Worm (Caenorhabditis elegans): Measurements from ENCODE around the gene srd-39.
A peak's percentile ranks its signal among the peaks of the same experiment; 100 is the strongest.

The srd-39 gene

DNA sequence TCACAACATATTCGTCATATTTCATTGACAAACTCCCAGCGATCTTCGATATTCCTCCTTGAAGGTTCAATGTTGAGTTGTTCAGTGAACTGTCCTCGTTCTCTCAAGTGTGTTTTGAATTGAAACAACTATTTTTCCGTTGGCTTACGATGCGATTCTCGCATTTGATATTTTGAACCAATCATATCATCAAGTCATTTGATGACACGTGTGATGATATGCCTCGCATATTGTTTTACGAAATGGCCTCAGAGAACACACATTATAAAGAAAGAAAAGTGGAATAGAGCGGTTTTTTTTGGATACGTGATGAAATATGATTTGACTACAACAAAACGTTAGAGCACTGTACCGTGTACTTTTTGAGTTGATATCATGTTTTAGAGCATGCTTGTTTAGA lies 48.0 kb upstream of the srd-39 start (continued):
- TF ChIP-seq pqm-1 (tag; optimal IDR thresholded peaks at IDR 0.05) = no peak
- 0 out of 2 replicates have a peak, but pooled peaks have one; percentile 12 for TF ChIP-seq tra-1 (GFP tag; IDR thresholded peaks at IDR 0.05)
- no peak for TF ChIP-seq ZK546.5 (tag; optimal IDR thresholded peaks at IDR 0.05)
- TF ChIP-seq F44E2.7 (GFP tag; IDR thresholded peaks at IDR 0.05) = no peak
- peak; percentile 11 for TF ChIP-seq dpl-1 (GFP tag; optimal IDR thresholded peaks at IDR 0.05)
- TF ChIP-seq nhr-102 (tag; optimal IDR thresholded peaks at IDR 0.05) = no peak
- no peak for TF ChIP-seq D1046.2 (GFP tag; IDR thresholded peaks at IDR 0.05)
- no peak for TF ChIP-seq lin-29 (GFP tag; IDR thresholded peaks at IDR 0.05)
- peak; percentile 79 for TF ChIP-seq mep-1 (tag; optimal IDR thresholded peaks at IDR 0.05)
- no peak for TF ChIP-seq spr-3 (GFP tag; optimal IDR thresholded peaks at IDR 0.05)
- peak; percentile 92 for TF ChIP-seq nhr-10 (tag; optimal IDR thresholded peaks at IDR 0.05)
- TF ChIP-seq lir-3 (tag; optimal IDR thresholded peaks at IDR 0.05) = no peak
- TF ChIP-seq nhr-11 (tag; optimal IDR thresholded peaks at IDR 0.05) = peak; percentile 42
- TF ChIP-seq nhr-28 (tag; optimal IDR thresholded peaks at IDR 0.05) = peak; percentile 97
- TF ChIP-seq mxl-2 (GFP tag; conservative IDR thresholded peaks at IDR 0.05) = 0 out of 2 replicates have a peak, but pooled peaks have one; percentile 6
- peak; percentile 30; the same call in 1 of the 2 replicates for TF ChIP-seq php-3 (GFP tag; IDR thresholded peaks at IDR 0.05)
- TF ChIP-seq Y5F2A.4 (GFP tag; optimal IDR thresholded peaks at IDR 0.05) = no peak
- TF ChIP-seq mxl-3 (GFP tag; optimal IDR thresholded peaks at IDR 0.05) = peak; percentile 98

DNA sequence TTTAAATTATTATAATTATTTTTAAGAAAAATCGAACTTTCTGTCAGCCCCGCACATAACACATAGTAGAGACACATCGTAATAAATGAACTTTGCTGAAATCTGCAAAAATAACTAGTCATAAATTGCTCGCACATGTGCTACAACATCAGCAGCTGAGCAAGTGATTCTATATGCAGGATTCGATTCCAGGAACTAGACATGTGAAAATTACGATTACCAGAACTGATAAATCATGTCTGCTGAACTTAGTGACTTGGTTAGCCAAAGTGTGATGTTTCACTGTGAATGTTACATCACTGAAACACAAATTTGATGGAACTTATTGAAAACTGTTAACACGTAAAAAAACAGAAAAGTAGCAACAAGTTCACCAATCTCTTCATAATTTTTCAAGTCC lies 46.8 kb upstream of the srd-39 start:
- TF ChIP-seq unc-130 (GFP tag; optimal IDR thresholded peaks at IDR 0.05) (no peak), mxl-3 (GFP tag; optimal IDR thresholded peaks at IDR 0.05) (peak; percentile 71), mdt-29 (GFP tag; IDR thresholded peaks at IDR 0.05) (no peak), madf-9 (GFP tag; conservative IDR thresholded peaks at IDR 0.05) (no peak), ZK546.5 (tag; optimal IDR thresholded peaks at IDR 0.05) (no peak)

DNA sequence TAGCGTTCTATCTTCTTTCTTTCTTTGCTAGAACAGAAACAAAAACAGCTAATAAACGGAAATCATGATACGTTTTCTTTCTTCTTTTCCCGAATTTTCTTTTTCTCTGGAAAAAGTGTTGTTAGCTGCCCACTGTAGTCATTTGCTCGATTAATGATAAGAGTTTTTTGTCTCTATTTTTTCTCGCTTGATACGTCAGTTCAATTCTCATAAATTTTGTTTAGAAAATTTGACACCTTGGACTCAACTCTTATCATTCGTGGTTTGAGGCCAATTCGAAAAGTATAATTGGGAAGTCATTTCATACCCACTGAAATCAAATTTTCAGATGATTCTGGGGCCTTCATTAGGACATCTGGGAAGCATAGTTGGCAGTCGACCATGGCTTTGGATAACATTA lies 41.5 kb upstream of the srd-39 start:
- TF ChIP-seq unc-62 (GFP tag; optimal IDR thresholded peaks at IDR 0.05 in 1 of 2) = peak in 1 of 2 experiments; percentile 23
- no peak for TF ChIP-seq unc-62 (tag; optimal IDR thresholded peaks at IDR 0.05)
- no peak for TF ChIP-seq madf-5 (GFP tag; IDR thresholded peaks at IDR 0.05)
- TF ChIP-seq lsy-2 (tag; optimal IDR thresholded peaks at IDR 0.05) = no peak
- peak; percentile 58 for TF ChIP-seq pqm-1 (tag; optimal IDR thresholded peaks at IDR 0.05)
- TF ChIP-seq daf-16 (GFP tag; optimal IDR thresholded peaks at IDR 0.05) = no peak
- peak; percentile 65 for TF ChIP-seq daf-16 (tag; optimal IDR thresholded peaks at IDR 0.05)
- no peak for TF ChIP-seq T20F7.1 (GFP tag; optimal IDR thresholded peaks at IDR 0.05)
- TF ChIP-seq hlh-11 (tag; optimal IDR thresholded peaks at IDR 0.05) = peak; percentile 62
- TF ChIP-seq vab-7 (GFP tag; IDR thresholded peaks at IDR 0.05) = no peak
- no peak for TF ChIP-seq mdl-1 (tag; optimal IDR thresholded peaks at IDR 0.05)
- no peak for TF ChIP-seq hlh-30 (tag; optimal IDR thresholded peaks at IDR 0.05; ENCODE audit: insufficient read depth)
- TF ChIP-seq hif-1 (tag; optimal IDR thresholded peaks at IDR 0.05) = no peak
- TF ChIP-seq F37D6.2 (tag; optimal IDR thresholded peaks at IDR 0.05) = no peak
- TF ChIP-seq dmd-6 (GFP tag; IDR thresholded peaks at IDR 0.05) = peak; percentile 62
- TF ChIP-seq nhr-28 (tag; optimal IDR thresholded peaks at IDR 0.05) = peak; percentile 54
- TF ChIP-seq aha-1 (tag) = peak; percentile 51
- no peak for TF ChIP-seq lim-7 (GFP tag; IDR thresholded peaks at IDR 0.05)
- TF ChIP-seq T26A8.4 (GFP tag; IDR thresholded peaks at IDR 0.05) = no peak
- TF ChIP-seq mes-2 (tag; optimal IDR thresholded peaks at IDR 0.05; ENCODE audit: poor library complexity, severe bottlenecking) = no peak
- peak; percentile 20 for TF ChIP-seq dve-1 (tag; optimal IDR thresholded peaks at IDR 0.05; ENCODE audit: insufficient read depth)
- no peak for TF ChIP-seq lin-29 (GFP tag; IDR thresholded peaks at IDR 0.05)
- no peak for TF ChIP-seq ZK546.5 (tag; optimal IDR thresholded peaks at IDR 0.05)
- no peak for TF ChIP-seq nhr-41 (GFP tag; IDR thresholded peaks at IDR 0.05)
- no peak for TF ChIP-seq Y5F2A.4 (GFP tag; optimal IDR thresholded peaks at IDR 0.05)
- TF ChIP-seq R02D3.7 (tag; optimal IDR thresholded peaks at IDR 0.05) = no peak
- no peak for TF ChIP-seq spr-1 (tag; optimal IDR thresholded peaks at IDR 0.05)
- TF ChIP-seq arid-1 (GFP tag; conservative IDR thresholded peaks at IDR 0.05) = no peak
- TF ChIP-seq cey-2 (tag; optimal IDR thresholded peaks at IDR 0.05; ENCODE audit: borderline replicate concordance, insufficient read depth) = no peak

Measured in whole organism, L4 larva.